Worm (Caenorhabditis elegans) whole organism, L4 larva: ENCODE results near the gene rog-1.

Experiments
- D1046.2 ChIP-seq: fragments of 200-800 bp; sonication (Bioruptor generic); IDR thresholded peaks from 2 replicates; pipeline ENCODE4 v1.3.6; 2022; ENCODE audit warnings: missing genetic modification characterization, missing compliant biosample characterization
- F37D6.2 ChIP-seq: sonication (generic microtip); optimal IDR thresholded peaks from 2 replicates; lab custom pipeline; 2016; ENCODE audit warnings: mild to moderate bottlenecking, missing genetic modification characterization, missing compliant biosample characterization
- F44E2.7 ChIP-seq: fragments of 200-800 bp; sonication (Bioruptor generic); IDR thresholded peaks from 2 replicates; pipeline ENCODE4 v2.1.2; 2022; ENCODE audit warnings: missing genetic modification characterization, missing compliant biosample characterization
- F49E8.2 ChIP-seq: sonication (generic microtip); optimal IDR thresholded peaks from 2 replicates; lab custom pipeline; 2016; ENCODE audit warnings: missing compliant biosample characterization, mild to moderate bottlenecking, missing genetic modification characterization, borderline replicate concordance
- Y48G9A.11 ChIP-seq: fragments of 200-800 bp; sonication (Bioruptor generic); IDR thresholded peaks from 2 replicates; pipeline ENCODE4 v1.3.6; 2022; ENCODE audit warnings: missing genetic modification reagents, missing genetic modification characterization, missing compliant biosample characterization
- Y75B8A.6 ChIP-seq: fragments of 200-800 bp; sonication (Bioruptor generic); IDR thresholded peaks from 2 replicates; pipeline ENCODE4 v1.3.6; 2022; ENCODE audit warnings: missing genetic modification reagents, missing genetic modification characterization, missing compliant biosample characterization
- aha-1 ChIP-seq: fragments of 150-350 bp; peaks from one replicate; lab custom pipeline; 2014; ENCODE audit warnings: missing biosample characterization, missing genetic modification characterization
- ama-1 ChIP-seq: fragments of 150-350 bp; optimal IDR thresholded peaks from 2 replicates; lab custom pipeline; 2014; ENCODE audit warnings: inconsistent platforms, mixed read lengths
- attf-4 ChIP-seq: sonication (generic microtip); optimal IDR thresholded peaks from 3 replicates; lab custom pipeline; 2017; ENCODE audit warnings: missing biosample characterization, missing genetic modification characterization
- ceh-32 ChIP-seq: sonication (generic microtip); optimal IDR thresholded peaks from 2 replicates; lab custom pipeline; 2016; ENCODE audit warnings: mild to moderate bottlenecking, missing genetic modification characterization, missing compliant biosample characterization; ENCODE audit not compliant: poor library complexity
- ceh-62 ChIP-seq: sonication (generic microtip); optimal IDR thresholded peaks from 2 replicates; lab custom pipeline; 2017; ENCODE audit warnings: missing biosample characterization, missing genetic modification characterization
- ceh-82 ChIP-seq: sonication (generic microtip); optimal IDR thresholded peaks from 2 replicates; lab custom pipeline; 2017; ENCODE audit warnings: missing biosample characterization, missing genetic modification characterization
- daf-19 ChIP-seq: fragments of 200-800 bp; sonication (Bioruptor generic); conservative IDR thresholded peaks from 2 replicates; pipeline ENCODE4 v1.3.6; 2022; ENCODE audit warnings: missing genetic modification characterization, missing compliant biosample characterization
- dmd-9 ChIP-seq: fragments of 200-800 bp; sonication (Bioruptor generic); IDR thresholded peaks from 2 replicates; pipeline ENCODE4 v1.3.6; 2022; ENCODE audit warnings: missing genetic modification reagents, missing genetic modification characterization, missing compliant biosample characterization
- dve-1 ChIP-seq: sonication (generic microtip); optimal IDR thresholded peaks from 2 replicates; lab custom pipeline; 2017; ENCODE audit warnings: antibody characterized with exemption, mild to moderate bottlenecking, missing genetic modification characterization, missing compliant biosample characterization; ENCODE audit not compliant: insufficient read depth
- egl-27 ChIP-seq: sonication (generic microtip); optimal IDR thresholded peaks from 3 replicates; lab custom pipeline; 2017; ENCODE audit warnings: missing biosample characterization, missing genetic modification reagents, missing genetic modification characterization
- gei-8 ChIP-seq: fragments of 200-800 bp; sonication (Bioruptor generic); optimal IDR thresholded peaks from 2 replicates; lab custom pipeline; 2018; ENCODE audit warnings: mild to moderate bottlenecking, missing genetic modification characterization, missing compliant biosample characterization
- hmg-1.1 ChIP-seq: fragments of 200-800 bp; sonication (Bioruptor generic); IDR thresholded peaks from 2 replicates; pipeline ENCODE4 v1.3.6; 2022; ENCODE audit warnings: missing genetic modification reagents, missing genetic modification characterization, missing compliant biosample characterization
- jun-1 ChIP-seq: fragments of 150-350 bp; optimal IDR thresholded peaks from 2 replicates; lab custom pipeline; 2014; ENCODE audit warnings: missing biosample characterization, missing genetic modification reagents, missing genetic modification characterization
- lin-13 ChIP-seq: fragments of 150-350 bp; optimal IDR thresholded peaks from 2 replicates; lab custom pipeline; 2014; ENCODE audit warnings: missing biosample characterization, missing genetic modification reagents, missing genetic modification characterization
- lin-15B ChIP-seq: fragments of 150-350 bp; sonication (generic microtip); optimal IDR thresholded peaks from 3 replicates; lab custom pipeline; 2014; ENCODE audit warnings: missing biosample characterization, missing genetic modification characterization
- lin-29 ChIP-seq: fragments of 200-800 bp; sonication (Bioruptor generic); IDR thresholded peaks from 2 replicates; pipeline ENCODE4 v1.3.6; 2022; ENCODE audit warnings: missing genetic modification reagents, missing genetic modification characterization, missing compliant biosample characterization
- madf-5 ChIP-seq, 2 experiments: fragments of 200-800 bp; sonication (Bioruptor generic); IDR thresholded peaks; 2 replicates each; pipeline ENCODE4 v1.3.6; 2022; ENCODE audit warnings: missing compliant biosample characterization in 2 of 2, missing genetic modification characterization in 2 of 2
- mdt-29 ChIP-seq: fragments of 200-800 bp; sonication (Bioruptor generic); IDR thresholded peaks from 2 replicates; pipeline ENCODE4 v1.3.6; 2022; ENCODE audit warnings: missing genetic modification reagents, missing genetic modification characterization, missing compliant biosample characterization
- mxl-3 ChIP-seq: fragments of 200-800 bp; sonication (Bioruptor generic); optimal IDR thresholded peaks from 2 replicates; lab custom pipeline; 2018; ENCODE audit warnings: mild to moderate bottlenecking, missing genetic modification characterization, missing compliant biosample characterization
- nhr-111 ChIP-seq: fragments of 200-800 bp; sonication (Bioruptor generic); optimal IDR thresholded peaks from 2 replicates; lab custom pipeline; 2018; ENCODE audit warnings: mild to moderate bottlenecking, missing genetic modification characterization, missing compliant biosample characterization
- nhr-237 ChIP-seq: sonication (generic microtip); optimal IDR thresholded peaks from 2 replicates; lab custom pipeline; 2017; ENCODE audit warnings: missing biosample characterization, missing genetic modification characterization
- nhr-41 ChIP-seq: fragments of 200-800 bp; sonication (Bioruptor generic); IDR thresholded peaks from 2 replicates; pipeline ENCODE4 v1.3.6; 2022; ENCODE audit warnings: missing genetic modification reagents, missing genetic modification characterization, missing compliant biosample characterization
- nhr-6 ChIP-seq: fragments of 150-350 bp; optimal IDR thresholded peaks from 2 replicates; lab custom pipeline; 2014; ENCODE audit warnings: missing biosample characterization, missing genetic modification characterization
- nhr-77 ChIP-seq: fragments of 150-350 bp; optimal IDR thresholded peaks from 2 replicates; lab custom pipeline; 2014; ENCODE audit warnings: missing biosample characterization, missing genetic modification characterization
- pha-4 ChIP-seq, 2 experiments: fragments of 150-350 bp in 1 of 2; fragments of 200-800 bp in 1 of 2; sonication (Bioruptor generic) in 1 of 2; IDR thresholded peaks in 1 of 2; optimal IDR thresholded peaks in 1 of 2; 2 replicates each; pipeline versions ENCODE4 v1.3.6 to Lab custom; 2014 to 2022; ENCODE audit warnings: missing genetic modification characterization in 2 of 2, missing genetic modification reagents in 2 of 2, missing biosample characterization in 1 of 2, missing compliant biosample characterization in 1 of 2
- pqm-1 ChIP-seq: sonication (generic microtip); optimal IDR thresholded peaks from 2 replicates; lab custom pipeline; 2017; ENCODE audit warnings: missing biosample characterization, missing genetic modification characterization
- snpc-1.2 ChIP-seq: fragments of 200-800 bp; sonication (Bioruptor generic); IDR thresholded peaks from 2 replicates; pipeline ENCODE4 v1.3.6; 2022; ENCODE audit warnings: missing genetic modification reagents, missing genetic modification characterization, missing compliant biosample characterization
- tag-97 ChIP-seq: fragments of 200-800 bp; sonication (Bioruptor generic); IDR thresholded peaks from 2 replicates; pipeline ENCODE4 v1.3.6; 2022; ENCODE audit warnings: missing genetic modification characterization, missing compliant biosample characterization
- tra-1 ChIP-seq: fragments of 200-800 bp; sonication (Bioruptor generic); IDR thresholded peaks from 2 replicates; pipeline ENCODE4 v1.3.6; 2022; ENCODE audit warnings: missing genetic modification reagents, missing genetic modification characterization, missing compliant biosample characterization
- unc-62 ChIP-seq, 3 experiments: fragments of 150-350 bp in 1 of 3; sonication (generic microtip); optimal IDR thresholded peaks in 2 of 3; peaks in 1 of 3; 1 replicate in 1 of 3; 2 replicates in 2 of 3; lab custom pipeline; 2014 to 2017; ENCODE audit warnings: missing biosample characterization in 3 of 3, missing genetic modification characterization in 3 of 3, missing genetic modification reagents in 3 of 3, missing genotype in 1 of 3
- vab-7 ChIP-seq: fragments of 200-800 bp; sonication (Bioruptor generic); IDR thresholded peaks from 2 replicates; pipeline ENCODE4 v1.3.6; 2022; ENCODE audit warnings: missing genetic modification reagents, missing genetic modification characterization, missing compliant biosample characterization
- zfp-3 ChIP-seq: fragments of 200-800 bp; sonication (Bioruptor generic); conservative IDR thresholded peaks from 2 replicates; pipeline ENCODE4 v1.3.6; 2022; ENCODE audit warnings: missing genetic modification reagents, missing genetic modification characterization, missing compliant biosample characterization
- zip-11 ChIP-seq: fragments of 200-800 bp; sonication (Bioruptor generic); IDR thresholded peaks from 2 replicates; pipeline ENCODE4 v1.3.6; 2022; ENCODE audit warnings: missing genetic modification characterization, missing compliant biosample characterization
- ztf-7 ChIP-seq: fragments of 150-350 bp; optimal IDR thresholded peaks from 2 replicates; lab custom pipeline; 2014; ENCODE audit warnings: missing biosample characterization, missing genetic modification characterization

Gene rog-1

ce11 chrII:1365985-1366384 lies 8.8 kb downstream of the rog-1 start:
- TF ChIP-seq D1046.2: no peak
- no peak for TF ChIP-seq nhr-41 (GFP tag; lab: Robert Waterston, UW)
- no peak for TF ChIP-seq nhr-111 (GFP tag; lab: Kevin White, UChicago)
- no peak for TF ChIP-seq dve-1 (tag; lab: Kevin White, UChicago)
- TF ChIP-seq lin-15B (tag; lab: Kevin White, UChicago): no peak
- TF ChIP-seq nhr-6: no peak
- TF ChIP-seq lin-13 (GFP tag; lab: Kevin White, UChicago): no peak
- TF ChIP-seq mxl-3 (GFP tag; lab: Kevin White, UChicago): no peak
- TF ChIP-seq ceh-82 (tag; lab: Kevin White, UChicago): no peak
- no peak for TF ChIP-seq mdt-29
- no peak for TF ChIP-seq gei-8
- no peak for TF ChIP-seq tra-1
- TF ChIP-seq dmd-9 (GFP tag; lab: Robert Waterston, UW): no peak
- TF ChIP-seq Y75B8A.6 (GFP tag; lab: Robert Waterston, UW): no peak
- TF ChIP-seq Y48G9A.11: no peak
- TF ChIP-seq pha-4 (GFP tag; IDR thresholded peaks at IDR 0.05; lab: Robert Waterston, UW): no peak
- no peak for TF ChIP-seq pha-4 (tag; optimal IDR thresholded peaks at IDR 0.05; lab: Kevin White, UChicago)
- TF ChIP-seq vab-7: no peak
- TF ChIP-seq zip-11: no peak
- no peak for TF ChIP-seq attf-4 (tag; lab: Kevin White, UChicago)
- TF ChIP-seq F37D6.2 (tag; lab: Kevin White, UChicago): no peak

ce11 chrII:1362423-1362822 lies 12.4 kb downstream of the rog-1 start:
- no peak for TF ChIP-seq F44E2.7 (GFP tag; lab: Robert Waterston, UW)
- TF ChIP-seq ama-1 (lab: Kevin White, UChicago): no peak
- TF ChIP-seq madf-5 (GFP tag; IDR thresholded peaks at IDR 0.05; lab: Robert Waterston, UW): no peak
- TF ChIP-seq ztf-7 (tag; lab: Kevin White, UChicago): no peak
- TF ChIP-seq nhr-77: no peak
- TF ChIP-seq zfp-3 (GFP tag; lab: Robert Waterston, UW): no peak
- TF ChIP-seq lin-29 (GFP tag; lab: Robert Waterston, UW): no peak
- no peak for TF ChIP-seq daf-19 (GFP tag; lab: Robert Waterston, UW)
- TF ChIP-seq attf-4 (tag; lab: Kevin White, UChicago): no peak
- no peak for TF ChIP-seq ceh-62 (tag; lab: Kevin White, UChicago)
- no peak for TF ChIP-seq ceh-32
- TF ChIP-seq, all 104 proteins: peak for 0

ce11 chrII:1360257-1360656 lies 14.5 kb downstream of the rog-1 start:
- TF ChIP-seq unc-62 (GFP tag; optimal IDR thresholded peaks at IDR 0.05 in 1 of 2; lab: Kevin White, UChicago): peak in 1 of 2 experiments; percentile 85
- TF ChIP-seq unc-62 (tag; optimal IDR thresholded peaks at IDR 0.05; lab: Kevin White, UChicago): no peak
- TF ChIP-seq tra-1: no peak
- TF ChIP-seq daf-19 (GFP tag; lab: Robert Waterston, UW): no peak
- TF ChIP-seq pqm-1 (tag; lab: Kevin White, UChicago): no peak
- no peak for TF ChIP-seq jun-1 (tag; lab: Kevin White, UChicago)
- 0 out of 2 replicates have a peak, but pooled peaks have one; percentile 33 for TF ChIP-seq hmg-1.1 (GFP tag; lab: Robert Waterston, UW)
- TF ChIP-seq aha-1: peak; percentile 18
- TF ChIP-seq tag-97 (GFP tag; lab: Robert Waterston, UW): no peak

- TF ChIP-seq F49E8.2 (tag; lab: Kevin White, UChicago) (no peak), aha-1 (peak; percentile 12), dve-1 (tag; lab: Kevin White, UChicago) (no peak), nhr-237 (tag; lab: Kevin White, UChicago) (no peak), lin-13 (GFP tag; lab: Kevin White, UChicago) (peak; percentile 70), egl-27 (no peak), snpc-1.2 (GFP tag; lab: Robert Waterston, UW) (no peak)
Observed at ce11 chrII:1357905-1358304, 16.9 kb downstream of the rog-1 start, which contains the start of gene C13A10.2. Gene C13A10.2 (minus strand): TSS chrII:1358005.
